Worm (Caenorhabditis elegans): Measurements from ENCODE around the gene srw-76.

DNA sequence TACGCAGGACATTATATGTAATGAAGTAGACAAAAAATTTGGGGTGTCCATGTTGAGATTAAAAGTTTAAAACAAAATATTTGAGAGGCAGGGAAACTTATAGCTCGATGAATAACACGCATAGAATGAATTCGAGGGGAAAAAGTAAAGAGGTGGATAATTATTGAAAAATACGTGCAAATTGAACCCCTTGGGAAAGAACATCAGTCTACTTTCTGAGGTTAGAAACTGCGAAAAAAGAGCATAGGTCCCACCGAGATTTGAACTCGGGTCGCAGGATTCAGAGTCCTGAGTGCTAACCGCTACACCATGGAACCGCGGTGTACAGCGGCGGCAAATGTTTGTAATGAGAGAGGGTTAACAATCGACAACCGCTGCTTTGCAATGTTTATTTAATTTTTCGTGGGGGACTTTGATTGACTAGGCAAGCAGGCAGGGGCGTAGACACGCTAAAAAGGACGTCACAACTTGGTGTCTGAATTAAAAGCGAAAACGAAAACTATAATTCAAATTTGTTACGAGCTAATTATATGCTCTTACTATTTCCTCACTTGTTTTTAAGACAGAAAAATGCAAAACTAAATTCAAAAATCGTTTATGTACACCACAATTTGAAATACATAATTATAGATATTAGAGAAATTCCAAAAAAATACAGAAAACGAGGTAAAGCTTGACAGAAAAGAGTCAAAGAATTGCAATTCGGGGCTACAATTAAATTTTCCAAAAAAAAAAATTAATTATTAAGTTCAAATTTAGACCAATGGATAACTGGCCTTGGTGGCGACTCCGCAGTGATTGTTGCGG lies 45.9 kb downstream of the srw-76 start, which contains the start of gene srh-269:
- TF ChIP-seq ama-1 (optimal IDR thresholded peaks at IDR 0.05) (no peak), ceh-36 (tag; optimal IDR thresholded peaks at IDR 0.05) (peak; percentile 38), tbx-37 (GFP tag; conservative IDR thresholded peaks at IDR 0.05) (0 out of 2 replicates have a peak, but pooled peaks have one; percentile 43)
